Fruit fly (Drosophila melanogaster) whole organism, embryonic: ENCODE data around the gene Boh1.
A peak's percentile ranks its signal among the peaks of the same experiment; 100 is the strongest.

Source experiments
- Awh ChIP-seq: fragments of 200-800 bp; sonication (Bioruptor generic); IDR thresholded peaks from 2 replicates; pipeline ENCODE4, ENCODE4 v1.3.6; 2022; ENCODE audit warnings: missing biosample characterization, missing genetic modification characterization
- Bgb ChIP-seq: fragments of 200-800 bp; sonication (Bioruptor generic); IDR thresholded peaks from 2 replicates; pipeline ENCODE4 v1.3.6; 2022; ENCODE audit warnings: missing biosample characterization, missing genetic modification characterization; ENCODE audit not compliant: partially characterized antibody
- CG10431 ChIP-seq: fragments of 200-800 bp; sonication (Bioruptor generic); optimal IDR thresholded peaks from 3 replicates; lab custom pipeline; 2018; ENCODE audit warnings: missing biosample characterization, mild to moderate bottlenecking, missing genetic modification characterization
- CG10565 ChIP-seq: fragments of 200-800 bp; sonication (Bioruptor generic); optimal IDR thresholded peaks from 3 replicates; lab custom pipeline; 2016; ENCODE audit warnings: missing biosample characterization, mild to moderate bottlenecking, missing genetic modification characterization
- CG13775 ChIP-seq: fragments of 200-800 bp; sonication (Bioruptor generic); optimal IDR thresholded peaks from 3 replicates; lab custom pipeline; 2017; ENCODE audit warnings: missing biosample characterization, mild to moderate bottlenecking, missing genetic modification characterization
- CG14441 ChIP-seq: fragments of 200-800 bp; sonication (Bioruptor generic); IDR thresholded peaks from 2 replicates; pipeline ENCODE4 v1.3.6; 2022; ENCODE audit warnings: missing biosample characterization, missing genetic modification characterization
- CG15269 ChIP-seq: fragments of 200-800 bp; sonication (Bioruptor generic); optimal IDR thresholded peaks from 2 replicates; lab custom pipeline; 2018; ENCODE audit warnings: missing biosample characterization, mild to moderate bottlenecking, missing genetic modification characterization, moderate library complexity
- CG1647 ChIP-seq: fragments of 200-800 bp; sonication (Bioruptor generic); optimal IDR thresholded peaks from 3 replicates; lab custom pipeline; 2016; ENCODE audit warnings: missing biosample characterization, missing genetic modification characterization
- CG16779 ChIP-seq: fragments of 200-800 bp; sonication (Bioruptor generic); IDR thresholded peaks from 2 replicates; pipeline ENCODE4 v1.3.6; 2022; ENCODE audit warnings: missing biosample characterization, missing genetic modification characterization
- CG17328 ChIP-seq: fragments of 200-800 bp; sonication (Bioruptor generic); IDR thresholded peaks from 2 replicates; pipeline ENCODE4 v1.3.6; 2022; ENCODE audit warnings: missing biosample characterization, missing genetic modification characterization
- CG17802 ChIP-seq: fragments of 200-800 bp; sonication (Bioruptor generic); optimal IDR thresholded peaks from 2 replicates; lab custom pipeline; 2018; ENCODE audit warnings: missing biosample characterization, mild to moderate bottlenecking, missing genetic modification characterization, moderate library complexity
- CG18619 ChIP-seq: fragments of 200-800 bp; sonication (Bioruptor generic); optimal IDR thresholded peaks from 3 replicates; lab custom pipeline; 2017; ENCODE audit warnings: missing biosample characterization, mild to moderate bottlenecking, missing genetic modification characterization
- CG2889 ChIP-seq: fragments of 200-800 bp; sonication (Bioruptor generic); IDR thresholded peaks from 3 replicates; pipeline ENCODE4 v1.3.6; 2022; ENCODE audit warnings: missing biosample characterization, missing genetic modification characterization
- CG30431 ChIP-seq: fragments of 200-800 bp; sonication (Bioruptor generic); optimal IDR thresholded peaks from 2 replicates; lab custom pipeline; 2017; ENCODE audit warnings: missing biosample characterization, missing genetic modification characterization
- CG3065 ChIP-seq: fragments of 200-800 bp; sonication (Bioruptor generic); optimal IDR thresholded peaks from 2 replicates; lab custom pipeline; 2016; ENCODE audit warnings: missing biosample characterization, missing genetic modification characterization
- CG3163 ChIP-seq: fragments of 200-800 bp; sonication (Bioruptor generic); optimal IDR thresholded peaks from 3 replicates; lab custom pipeline; 2016; ENCODE audit warnings: missing biosample characterization, missing genetic modification characterization
- CG3281 ChIP-seq: fragments of 200-800 bp; sonication (Bioruptor generic); optimal IDR thresholded peaks from 3 replicates; lab custom pipeline; 2017; ENCODE audit warnings: missing biosample characterization, mild to moderate bottlenecking, missing genetic modification characterization
- CG33213 ChIP-seq: fragments of 200-800 bp; sonication (Bioruptor generic); optimal IDR thresholded peaks from 3 replicates; lab custom pipeline; 2016; ENCODE audit warnings: missing biosample characterization, missing genetic modification characterization
- CTCF ChIP-seq: fragments of 200-800 bp; sonication (Bioruptor generic); optimal IDR thresholded peaks from 2 replicates; lab custom pipeline; 2017; ENCODE audit warnings: missing biosample characterization, mild to moderate bottlenecking, missing genetic modification characterization, moderate library complexity
- Camta ChIP-seq: fragments of 200-800 bp; sonication (Bioruptor generic); optimal IDR thresholded peaks from 2 replicates; lab custom pipeline; 2016; ENCODE audit warnings: missing biosample characterization, missing genetic modification characterization
- HLH4C ChIP-seq: fragments of 200-800 bp; sonication (Bioruptor generic); IDR thresholded peaks from 3 replicates; pipeline ENCODE4 v1.3.6; 2022; ENCODE audit warnings: missing biosample characterization, missing genetic modification characterization; ENCODE audit not compliant: partially characterized antibody
- Hey ChIP-seq: fragments of 200-800 bp; sonication (Bioruptor generic); optimal IDR thresholded peaks from 3 replicates; lab custom pipeline; 2018; ENCODE audit warnings: missing biosample characterization, mild to moderate bottlenecking, missing genetic modification characterization
- Jarid2 ChIP-seq: fragments of 200-800 bp; sonication (Bioruptor generic); optimal IDR thresholded peaks from 3 replicates; lab custom pipeline; 2017; ENCODE audit warnings: mild to moderate bottlenecking, missing biosample characterization, missing genetic modification reagents, missing genetic modification characterization
- Lim3 ChIP-seq: fragments of 200-800 bp; sonication (Bioruptor generic); IDR thresholded peaks from 2 replicates; pipeline ENCODE4 v1.3.6; 2022; ENCODE audit warnings: missing biosample characterization, missing genetic modification characterization
- Mrtf ChIP-seq: fragments of 200-800 bp; sonication (Bioruptor generic); IDR thresholded peaks from 3 replicates; pipeline ENCODE4 v1.3.6; 2022; ENCODE audit warnings: missing biosample characterization, missing genetic modification characterization
- Scr ChIP-seq: fragments of 200-800 bp; sonication (Bioruptor generic); IDR thresholded peaks from 2 replicates; pipeline ENCODE4 v1.3.6; 2022; ENCODE audit warnings: missing biosample characterization, missing genetic modification characterization; ENCODE audit not compliant: partially characterized antibody
- Tbp ChIP-seq: fragments of >200 bp; optimal IDR thresholded peaks from 2 replicates; lab custom pipeline; 2018; ENCODE audit warnings: missing biosample characterization, missing genetic modification characterization
- Xbp1 ChIP-seq: fragments of 200-800 bp; sonication (Bioruptor generic); optimal IDR thresholded peaks from 3 replicates; lab custom pipeline; 2016; ENCODE audit warnings: missing biosample characterization, mild to moderate bottlenecking, missing genetic modification characterization
- ash1 ChIP-seq: fragments of 200-800 bp; sonication (Bioruptor generic); optimal IDR thresholded peaks from 2 replicates; lab custom pipeline; 2018; ENCODE audit warnings: missing biosample characterization, mild to moderate bottlenecking, missing genetic modification characterization
- caup ChIP-seq: fragments of 200-800 bp; sonication (Bioruptor generic); optimal IDR thresholded peaks from 3 replicates; lab custom pipeline; 2017; ENCODE audit warnings: missing biosample characterization, mild to moderate bottlenecking, missing genetic modification characterization, moderate library complexity; ENCODE audit not compliant: severe bottlenecking
- chinmo ChIP-seq: fragments of 200-800 bp; sonication (Bioruptor generic); IDR thresholded peaks from 4 replicates; pipeline ENCODE4 v1.3.6; 2022; ENCODE audit warnings: missing biosample characterization, missing genetic modification characterization; ENCODE audit not compliant: partially characterized antibody
- ci ChIP-seq: fragments of 200-800 bp; sonication (Bioruptor generic); IDR thresholded peaks from 3 replicates; pipeline ENCODE4 v1.3.6; 2022; ENCODE audit warnings: missing biosample characterization, missing genetic modification characterization
- corto ChIP-seq: fragments of 200-800 bp; sonication (Bioruptor generic); optimal IDR thresholded peaks from 2 replicates; lab custom pipeline; 2016; ENCODE audit warnings: missing biosample characterization, mild to moderate bottlenecking, missing genetic modification characterization, moderate library complexity
- dan ChIP-seq: fragments of 200-800 bp; sonication (Bioruptor generic); IDR thresholded peaks from 2 replicates; pipeline ENCODE4 v1.3.6; 2022; ENCODE audit warnings: missing biosample characterization, missing genetic modification characterization
- disco-r ChIP-seq: fragments of 200-800 bp; sonication (Bioruptor generic); optimal IDR thresholded peaks from 2 replicates; lab custom pipeline; 2016; ENCODE audit warnings: missing biosample characterization, missing genetic modification characterization
- dmrt99B ChIP-seq: fragments of 200-800 bp; sonication (Bioruptor generic); optimal IDR thresholded peaks from 2 replicates; lab custom pipeline; 2018; ENCODE audit warnings: missing biosample characterization, mild to moderate bottlenecking, missing genetic modification characterization, moderate library complexity
- fd64A ChIP-seq: fragments of 200-800 bp; sonication (Bioruptor generic); optimal IDR thresholded peaks from 3 replicates; lab custom pipeline; 2018; ENCODE audit warnings: missing biosample characterization, mild to moderate bottlenecking, missing genetic modification characterization
- ftz-f1 ChIP-seq: fragments of 200-800 bp; sonication (Bioruptor generic); optimal IDR thresholded peaks from 2 replicates; lab custom pipeline; 2016; ENCODE audit warnings: missing biosample characterization, missing genetic modification characterization
- gce ChIP-seq: fragments of 200-800 bp; sonication (Bioruptor generic); IDR thresholded peaks from 3 replicates; pipeline ENCODE4 v1.3.6; 2022; ENCODE audit warnings: missing biosample characterization, missing genetic modification characterization
- gsb ChIP-seq: fragments of 200-800 bp; sonication (Bioruptor generic); IDR thresholded peaks from 2 replicates; pipeline ENCODE4 v1.3.6; 2022; ENCODE audit warnings: missing biosample characterization, missing genetic modification characterization
- hbn ChIP-seq: fragments of 200-800 bp; sonication (Bioruptor generic); IDR thresholded peaks from 2 replicates; pipeline ENCODE4 v1.3.6; 2022; ENCODE audit warnings: missing biosample characterization, missing genetic modification characterization; ENCODE audit not compliant: partially characterized antibody
- jing ChIP-seq: fragments of 200-800 bp; sonication (Bioruptor generic); optimal IDR thresholded peaks from 2 replicates; lab custom pipeline; 2018; ENCODE audit warnings: missing biosample characterization, mild to moderate bottlenecking, missing genetic modification characterization
- pita ChIP-seq: fragments of 200-800 bp; sonication (Bioruptor generic); optimal IDR thresholded peaks from 2 replicates; lab custom pipeline; 2017; ENCODE audit warnings: missing biosample characterization, mild to moderate bottlenecking, missing genetic modification characterization
- sim ChIP-seq: fragments of 200-800 bp; sonication (Bioruptor generic); IDR thresholded peaks from 2 replicates; pipeline ENCODE4 v1.3.6; 2022; ENCODE audit warnings: missing biosample characterization, missing genetic modification characterization
- ssp ChIP-seq: fragments of 200-800 bp; sonication (Bioruptor generic); IDR thresholded peaks from 2 replicates; pipeline ENCODE4 v1.3.6; 2022; ENCODE audit warnings: missing biosample characterization, missing genetic modification characterization
- tap ChIP-seq: fragments of 200-800 bp; optimal IDR thresholded peaks from 3 replicates; lab custom pipeline; 2019; ENCODE audit warnings: missing biosample characterization, mild to moderate bottlenecking, missing genetic modification characterization, moderate library complexity
- toy ChIP-seq: fragments of 200-800 bp; sonication (Bioruptor generic); IDR thresholded peaks from 2 replicates; pipeline ENCODE4 v1.3.6; 2022; ENCODE audit warnings: missing biosample characterization, missing genetic modification characterization
- trem ChIP-seq: fragments of 200-800 bp; optimal IDR thresholded peaks from 3 replicates; lab custom pipeline; 2019; ENCODE audit warnings: missing biosample characterization, mild to moderate bottlenecking, missing genetic modification characterization, moderate library complexity
- twi ChIP-seq: fragments of 200-800 bp; optimal IDR thresholded peaks from 2 replicates; lab custom pipeline; 2019; ENCODE audit warnings: missing biosample characterization, mild to moderate bottlenecking, missing genetic modification characterization, moderate library complexity
- zf30C ChIP-seq: fragments of 200-800 bp; sonication (Bioruptor generic); optimal IDR thresholded peaks from 3 replicates; lab custom pipeline; 2018; ENCODE audit warnings: missing biosample characterization, mild to moderate bottlenecking, missing genetic modification characterization
- zfh2 ChIP-seq: fragments of 200-800 bp; sonication (Bioruptor generic); optimal IDR thresholded peaks from 2 replicates; lab custom pipeline; 2016; ENCODE audit warnings: missing biosample characterization, missing genetic modification characterization

The Boh1 gene

dm6 chr3R:27922673-27923175 lies 3.5 kb upstream of the Boh1 start, which contains the start of gene RpL4 (continued):
- TF ChIP-seq twi (tag; lab: Kevin White, UChicago) (peak; percentile 51), CG14441 (GFP tag; lab: Robert Waterston, UW) (peak; percentile 60), Bgb (GFP tag; lab: Robert Waterston, UW) (peak; percentile 43), disco-r (GFP tag; lab: Kevin White, UChicago) (peak; percentile 74), CG33213 (GFP tag; lab: Kevin White, UChicago) (peak; percentile 98), Awh (GFP tag; lab: Robert Waterston, UW) (peak; percentile 84), chinmo (no peak), CG17802 (tag; lab: Kevin White, UChicago) (peak; percentile 71), dmrt99B (tag; lab: Kevin White, UChicago) (peak; percentile 64), CG15269 (tag; lab: Kevin White, UChicago) (peak; percentile 81), Jarid2 (GFP tag; lab: Kevin White, UChicago) (peak; percentile 50), CG30431 (GFP tag; lab: Kevin White, UChicago) (peak; percentile 76), hbn (GFP tag; lab: Robert Waterston, UW) (no peak), CG3163 (GFP tag; lab: Kevin White, UChicago) (peak; percentile 60), CG2889 (GFP tag; lab: Robert Waterston, UW) (no peak), CG1647 (GFP tag; lab: Kevin White, UChicago) (peak; percentile 59), CG16779 (GFP tag; lab: Robert Waterston, UW) (peak; percentile 66; the same call in 1 of the 2 replicates), trem (tag; lab: Kevin White, UChicago) (peak; percentile 12), ssp (GFP tag; lab: Robert Waterston, UW) (no peak), Xbp1 (peak; percentile 78), gsb (GFP tag; lab: Robert Waterston, UW) (peak; percentile 51; the same call in 1 of the 2 replicates), tap (no peak), Lim3 (GFP tag; lab: Robert Waterston, UW) (no peak), fd64A (GFP tag; lab: Kevin White, UChicago) (peak; percentile 81), sim (peak; percentile 67; the same call in 1 of the 2 replicates), Tbp (GFP tag; lab: Kevin White, UChicago) (peak; percentile 6), Camta (peak; percentile 89), ci (GFP tag; lab: Robert Waterston, UW) (peak; percentile 97), caup (peak; percentile 96), dan (no peak), zfh2 (GFP tag; lab: Kevin White, UChicago) (peak; percentile 44), corto (no peak), toy (GFP tag; lab: Robert Waterston, UW) (peak; percentile 71), pita (GFP tag; lab: Kevin White, UChicago) (no peak), Scr (GFP tag; lab: Robert Waterston, UW) (peak; percentile 38; the same call in 1 of the 2 replicates), CTCF (peak; percentile 45), CG10565 (no peak), ash1 (peak; percentile 64), CG13775 (GFP tag; lab: Kevin White, UChicago) (peak; percentile 95), CG10431 (GFP tag; lab: Kevin White, UChicago) (peak; percentile 93), CG18619 (peak; percentile 93), CG17328 (peak; percentile 91), HLH4C (GFP tag; lab: Robert Waterston, UW) (no peak), ftz-f1 (GFP tag; lab: Kevin White, UChicago) (no peak), Hey (tag; lab: Kevin White, UChicago) (peak; percentile 83), Mrtf (peak; percentile 50; the same call in 1 of the 3 replicates), jing (GFP tag; lab: Kevin White, UChicago) (no peak), CG3281 (GFP tag; lab: Kevin White, UChicago) (peak; percentile 90), gce (GFP tag; lab: Robert Waterston, UW) (peak; percentile 90), zf30C (GFP tag; lab: Kevin White, UChicago) (peak; percentile 39), CG3065 (GFP tag; lab: Kevin White, UChicago) (peak; percentile 68)
